Worm (Caenorhabditis elegans) whole organism, midembryonic: ENCODE data around the gene hst-2.

Experiments used
- T22C8.4 ChIP-seq: fragments of 200-800 bp; sonication (Bioruptor generic); IDR thresholded peaks from 2 replicates; pipeline ENCODE4 v1.3.6; 2022; ENCODE audit warnings: missing genetic modification characterization, missing compliant biosample characterization
- cog-1 ChIP-seq: sonication (generic microtip); optimal IDR thresholded peaks from 2 replicates; lab custom pipeline; 2016; ENCODE audit warnings: missing genetic modification characterization, missing compliant biosample characterization
- flt-1 ChIP-seq: fragments of 200-800 bp; sonication (Bioruptor generic); IDR thresholded peaks from 2 replicates; pipeline ENCODE4 v1.3.6; 2022; ENCODE audit warnings: missing genetic modification characterization, missing compliant biosample characterization
- klf-2 ChIP-seq: fragments of 200-800 bp; sonication (Bioruptor generic); conservative IDR thresholded peaks from 2 replicates; pipeline ENCODE4 v1.3.6; 2022; ENCODE audit warnings: missing genetic modification reagents, missing genetic modification characterization, missing compliant biosample characterization
- med-1 ChIP-seq: sonication (generic microtip); optimal IDR thresholded peaks from 2 replicates; lab custom pipeline; 2017; ENCODE audit warnings: missing genetic modification characterization, mild to moderate bottlenecking, missing compliant biosample characterization, antibody characterized with exemption, missing genetic modification reagents; ENCODE audit not compliant: insufficient read depth
- ref-1 ChIP-seq: fragments of 200-800 bp; sonication (Bioruptor generic); conservative IDR thresholded peaks from 2 replicates; pipeline ENCODE4 v1.3.6; 2022; ENCODE audit warnings: missing genetic modification reagents, missing genetic modification characterization, missing compliant biosample characterization
- tab-1 ChIP-seq: fragments of 200-800 bp; sonication (Bioruptor generic); IDR thresholded peaks from 2 replicates; pipeline ENCODE4 v1.3.6; 2022; ENCODE audit warnings: missing genetic modification characterization, missing compliant biosample characterization
- ztf-23 ChIP-seq: fragments of 200-800 bp; sonication (Bioruptor generic); IDR thresholded peaks from 2 replicates; pipeline ENCODE4 v1.3.6; 2022; ENCODE audit warnings: missing genetic modification reagents, missing genetic modification characterization, missing compliant biosample characterization
- ztf-29 ChIP-seq: fragments of 200-800 bp; sonication (Bioruptor generic); IDR thresholded peaks from 2 replicates; pipeline ENCODE4 v1.3.6; 2022; ENCODE audit warnings: missing genetic modification reagents, missing genetic modification characterization, missing compliant biosample characterization

hst-2 gene

ce11 chrX:11196741-11197140, 10.2 kb downstream of the hst-2 start, which contains the start of gene C34F6.1:
Gene C34F6.1 (minus strand): TSS chrX:11196841.
- TF ChIP-seq flt-1 (GFP tag; lab: Robert Waterston, UW) (no peak), cog-1 (no peak), T22C8.4 (GFP tag; lab: Robert Waterston, UW) (no peak), klf-2 (GFP tag; lab: Robert Waterston, UW) (no peak), ztf-23 (GFP tag; lab: Robert Waterston, UW) (no peak), tab-1 (GFP tag; lab: Robert Waterston, UW) (no peak), ztf-29 (GFP tag; lab: Robert Waterston, UW) (no peak), med-1 (GFP tag; lab: Kevin White, UChicago) (no peak), ref-1 (GFP tag; lab: Robert Waterston, UW) (no peak)

- TF ChIP-seq cog-1 (no peak), ztf-29 (GFP tag; lab: Robert Waterston, UW) (no peak), tab-1 (GFP tag; lab: Robert Waterston, UW) (no peak; the same call in 1 of the 2 replicates), ztf-23 (GFP tag; lab: Robert Waterston, UW) (no peak), flt-1 (GFP tag; lab: Robert Waterston, UW) (no peak), klf-2 (GFP tag; lab: Robert Waterston, UW) (no peak), T22C8.4 (GFP tag; lab: Robert Waterston, UW) (no peak), ref-1 (GFP tag; lab: Robert Waterston, UW) (no peak), med-1 (GFP tag; lab: Kevin White, UChicago) (no peak)
Measured at ce11 chrX:11193670-11194069, 13.3 kb downstream of the hst-2 start.

ce11 chrX:11190443-11190842, 16.5 kb downstream of the hst-2 start:
- TF ChIP-seq tab-1 (GFP tag; lab: Robert Waterston, UW) (no peak), cog-1 (peak; percentile 31)

DNA sequence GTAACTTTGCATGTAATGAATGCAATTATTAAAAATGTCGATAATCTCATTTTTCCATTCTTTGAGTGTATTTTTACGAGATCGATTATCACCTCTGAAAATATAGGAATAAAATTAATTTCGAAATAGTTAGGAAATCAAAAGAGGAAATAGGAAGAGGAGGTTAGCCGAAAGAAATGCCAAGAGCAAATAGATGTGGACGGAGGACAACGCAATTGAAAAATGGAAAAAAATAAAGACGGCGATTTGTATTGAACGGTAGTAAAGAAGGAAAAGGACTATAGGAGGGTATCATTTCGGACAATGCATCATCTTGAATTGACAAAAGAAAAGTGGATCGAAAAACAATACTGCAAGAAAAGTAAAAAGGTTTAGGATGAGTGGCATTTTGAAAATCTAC, 17.4 kb downstream of the hst-2 start, which contains the start of gene F13D2.1:
Gene F13D2.1 (minus strand): TSS at position 101 of the 400 bp plus-strand sequence.
- TF ChIP-seq flt-1 (GFP tag; lab: Robert Waterston, UW) = no peak
- no peak for TF ChIP-seq med-1 (GFP tag; lab: Kevin White, UChicago)
- TF ChIP-seq cog-1 = no peak
- no peak for TF ChIP-seq tab-1 (GFP tag; lab: Robert Waterston, UW)
- no peak for TF ChIP-seq ztf-29 (GFP tag; lab: Robert Waterston, UW)
- TF ChIP-seq ref-1 (GFP tag; lab: Robert Waterston, UW) = no peak
- TF ChIP-seq klf-2 (GFP tag; lab: Robert Waterston, UW) = no peak
- no peak for TF ChIP-seq T22C8.4 (GFP tag; lab: Robert Waterston, UW)
- TF ChIP-seq ztf-23 (GFP tag; lab: Robert Waterston, UW) = no peak

- TF ChIP-seq T22C8.4 (GFP tag; lab: Robert Waterston, UW) (no peak), cog-1 (no peak), med-1 (GFP tag; lab: Kevin White, UChicago) (no peak), tab-1 (GFP tag; lab: Robert Waterston, UW) (no peak), ztf-23 (GFP tag; lab: Robert Waterston, UW) (no peak), klf-2 (GFP tag; lab: Robert Waterston, UW) (no peak), ref-1 (GFP tag; lab: Robert Waterston, UW) (no peak), flt-1 (GFP tag; lab: Robert Waterston, UW) (no peak), ztf-29 (GFP tag; lab: Robert Waterston, UW) (no peak)
Measured at ce11 chrX:11185498-11185897, 21.5 kb downstream of the hst-2 start, which contains the start of gene gnrr-7. Gene gnrr-7 (plus strand): TSS chrX:11185798.

DNA sequence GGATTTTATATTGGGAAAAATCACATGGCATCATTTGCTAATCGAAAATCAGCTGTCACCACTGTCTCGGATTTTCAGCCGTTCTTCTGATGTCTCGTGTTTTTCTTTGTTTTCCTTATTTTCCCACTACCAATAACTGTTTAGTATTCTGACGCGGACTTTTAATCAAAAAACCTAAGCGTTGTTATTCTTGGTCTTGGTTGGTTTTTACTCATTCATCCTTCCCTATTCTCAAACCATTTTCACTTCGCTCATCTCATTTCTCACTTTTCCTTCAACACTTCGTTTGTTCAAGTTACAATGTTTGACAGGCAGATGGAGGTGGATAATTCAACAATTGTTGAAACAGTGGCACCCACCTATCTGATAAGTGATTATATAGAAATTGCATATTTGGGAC, 28.4 kb downstream of the hst-2 start, which contains the start of gene gnrr-6:
Gene gnrr-6 (plus strand): TSS at position 301 of the 400 bp plus-strand sequence.
- TF ChIP-seq med-1 (GFP tag; lab: Kevin White, UChicago) (no peak), cog-1 (no peak), ref-1 (GFP tag; lab: Robert Waterston, UW) (no peak), flt-1 (GFP tag; lab: Robert Waterston, UW) (no peak), klf-2 (GFP tag; lab: Robert Waterston, UW) (no peak), tab-1 (GFP tag; lab: Robert Waterston, UW) (no peak), ztf-29 (GFP tag; lab: Robert Waterston, UW) (no peak), T22C8.4 (GFP tag; lab: Robert Waterston, UW) (no peak), ztf-23 (GFP tag; lab: Robert Waterston, UW) (no peak)

ce11 chrX:11162778-11163584, 44.0 kb downstream of the hst-2 start:
- TF ChIP-seq flt-1 (GFP tag; lab: Robert Waterston, UW) = no peak

ce11 chrX:11160537-11160936, 46.4 kb downstream of the hst-2 start, which contains the start of gene C05C9.1:
Gene C05C9.1 (plus strand): TSS chrX:11160837.
- no peak for TF ChIP-seq tab-1 (GFP tag; lab: Robert Waterston, UW)
- TF ChIP-seq flt-1 (GFP tag; lab: Robert Waterston, UW) = no peak
- TF ChIP-seq ztf-29 (GFP tag; lab: Robert Waterston, UW) = no peak
- no peak for TF ChIP-seq cog-1
- TF ChIP-seq ztf-23 (GFP tag; lab: Robert Waterston, UW) = no peak
- no peak for TF ChIP-seq ref-1 (GFP tag; lab: Robert Waterston, UW)
- TF ChIP-seq med-1 (GFP tag; lab: Kevin White, UChicago) = no peak
- TF ChIP-seq klf-2 (GFP tag; lab: Robert Waterston, UW) = no peak
- no peak for TF ChIP-seq T22C8.4 (GFP tag; lab: Robert Waterston, UW)
